In genomic region chr2L:6068544-6069251, dm6 we compare ENCODE assay signal across 5 fruit fly cellular contexts.
TF ChIP-seq lines count a peak whose summit lies in the region.

CG9150 (minus strand) TSS chr2L:6068594.
Pfdn1 (plus strand) TSS chr2L:6069079.

- TF ChIP-seq CTCF in whole organism, embryonic (GFP tag; optimal IDR thresholded peaks at IDR 0.05; lab: Kevin White, UChicago) = no peak

TF ChIP-seq in whole organism, adult, 20 proteins besides CTCF, POLR2A, EP300 and RAD21:
- TF ChIP-seq Mnt (GFP tag; optimal IDR thresholded peaks at IDR 0.05; lab: Kevin White, UChicago) (peak; percentile 66), ovo (GFP tag; optimal IDR thresholded peaks at IDR 0.05; lab: Kevin White, UChicago) (no peak), bab1 (GFP tag; optimal IDR thresholded peaks at IDR 0.05; lab: Kevin White, UChicago) (peak; percentile 66), CG7101 (tag; optimal IDR thresholded peaks at IDR 0.05; lab: Kevin White, UChicago) (peak; percentile 22), tj (GFP tag; optimal IDR thresholded peaks at IDR 0.05; lab: Kevin White, UChicago) (peak; percentile 16)

TF ChIP-seq in whole organism, embryonic, 481 proteins besides CTCF, POLR2A, EP300 and RAD21 (continues in another document):
- TF ChIP-seq Pdp1 (GFP tag; optimal IDR thresholded peaks at IDR 0.05; lab: Kevin White, UChicago) = peak in 1 of 2 experiments; percentile 19
- TF ChIP-seq Drgx (GFP tag; IDR thresholded peaks at IDR 0.05; lab: Robert Waterston, UW) = no peak
- peak; percentile 60; the same call in 2 of the 3 replicates for TF ChIP-seq hb (GFP tag; IDR thresholded peaks at IDR 0.05; lab: Robert Waterston, UW; ENCODE audit: partially characterized antibody)
- no peak for TF ChIP-seq Usf (GFP tag; optimal IDR thresholded peaks at IDR 0.05; lab: Kevin White, UChicago)
- no peak for TF ChIP-seq CG10462 (GFP tag; optimal IDR thresholded peaks at IDR 0.05; lab: Kevin White, UChicago)
- TF ChIP-seq vfl (GFP tag; optimal IDR thresholded peaks at IDR 0.05; lab: Kevin White, UChicago) = no peak
- peak; percentile 45 for TF ChIP-seq CG14710 (tag; optimal IDR thresholded peaks at IDR 0.05; lab: Kevin White, UChicago)
- no peak for TF ChIP-seq Ptx1 (GFP tag; IDR thresholded peaks at IDR 0.05; lab: Robert Waterston, UW)
- no peak for TF ChIP-seq MTF-1 (GFP tag; optimal IDR thresholded peaks at IDR 0.05; lab: Kevin White, UChicago; ENCODE audit: borderline replicate concordance)
- no peak for TF ChIP-seq fd96Cb (tag; optimal IDR thresholded peaks at IDR 0.05; lab: Kevin White, UChicago)
- no peak for TF ChIP-seq CG6175 (GFP tag; IDR thresholded peaks at IDR 0.05; lab: Robert Waterston, UW)
- no peak for TF ChIP-seq CG6813 (GFP tag; optimal IDR thresholded peaks at IDR 0.05; lab: Kevin White, UChicago)
- TF ChIP-seq cwo (GFP tag; optimal IDR thresholded peaks at IDR 0.05; lab: Kevin White, UChicago) = no peak
- no peak for TF ChIP-seq luna (GFP tag; optimal IDR thresholded peaks at IDR 0.05; lab: Kevin White, UChicago)
- TF ChIP-seq seq (GFP tag; IDR thresholded peaks at IDR 0.05; lab: Robert Waterston, UW) = no peak
- no peak for TF ChIP-seq E2f1 (GFP tag; IDR thresholded peaks at IDR 0.05; lab: Robert Waterston, UW)
- TF ChIP-seq CG10147 (GFP tag; optimal IDR thresholded peaks at IDR 0.05; lab: Kevin White, UChicago) = no peak
- peak; percentile 18 for TF ChIP-seq phol (tag; optimal IDR thresholded peaks at IDR 0.05; lab: Kevin White, UChicago)
- TF ChIP-seq CG17802 (tag; optimal IDR thresholded peaks at IDR 0.05; lab: Kevin White, UChicago) = no peak
- no peak for TF ChIP-seq Fer2 (tag; optimal IDR thresholded peaks at IDR 0.05; lab: Kevin White, UChicago)
- no peak for TF ChIP-seq CG7556 (GFP tag; optimal IDR thresholded peaks at IDR 0.05; lab: Kevin White, UChicago)
- TF ChIP-seq Mrtf (GFP tag; IDR thresholded peaks at IDR 0.05; lab: Robert Waterston, UW) = no peak

TF ChIP-seq in whole organism, prepupa, 60 proteins besides CTCF, POLR2A, EP300 and RAD21:
- peak; percentile 9 for TF ChIP-seq esn (GFP tag; optimal IDR thresholded peaks at IDR 0.05; lab: Kevin White, UChicago)
- TF ChIP-seq Eip78C (GFP tag; lab: Kevin White, UChicago) = peak; percentile 61
- TF ChIP-seq salr (GFP tag; optimal IDR thresholded peaks at IDR 0.05; lab: Kevin White, UChicago) = no peak
- TF ChIP-seq Gug (GFP tag; IDR thresholded peaks at IDR 0.05; lab: Robert Waterston, UW) = no peak

TF ChIP-seq in whole organism, pupa, 21 proteins besides CTCF, POLR2A, EP300 and RAD21:
- TF ChIP-seq D1 (tag; optimal IDR thresholded peaks at IDR 0.05; lab: Kevin White, UChicago) = no peak
- TF ChIP-seq Ets98B (GFP tag; IDR thresholded peaks at IDR 0.05; lab: Robert Waterston, UW) = peak; percentile 18; the same call in 1 of the 2 replicates
- 0 out of 3 replicates have a peak, but pooled peaks have one; percentile 19 for TF ChIP-seq CG4496 (GFP tag; IDR thresholded peaks at IDR 0.05; lab: Robert Waterston, UW)

TF ChIP-seq in whole organism, wandering third instar larva, 38 proteins besides CTCF, POLR2A, EP300 and RAD21:
- TF ChIP-seq Vsx2 (GFP tag; optimal IDR thresholded peaks at IDR 0.05; lab: Kevin White, UChicago; ENCODE audit: partially characterized antibody) = no peak
- no peak for TF ChIP-seq ey (GFP tag; optimal IDR thresholded peaks at IDR 0.05; lab: Kevin White, UChicago)
- no peak for TF ChIP-seq Sp1 (GFP tag; optimal IDR thresholded peaks at IDR 0.05; lab: Kevin White, UChicago)
- TF ChIP-seq Hr83 (GFP tag; optimal IDR thresholded peaks at IDR 0.05; lab: Kevin White, UChicago; ENCODE audit: poor library complexity, severe bottlenecking) = peak; percentile 71
- TF ChIP-seq lola (GFP tag; optimal IDR thresholded peaks at IDR 0.05; lab: Kevin White, UChicago) = no peak
- no peak for TF ChIP-seq Myc (optimal IDR thresholded peaks at IDR 0.05; lab: Kevin White, UChicago)
- TF ChIP-seq OdsH (GFP tag; optimal IDR thresholded peaks at IDR 0.05; lab: Kevin White, UChicago) = no peak
- no peak for TF ChIP-seq Jra (GFP tag; optimal IDR thresholded peaks at IDR 0.05; lab: Kevin White, UChicago)
- no peak for TF ChIP-seq foxo (GFP tag; optimal IDR thresholded peaks at IDR 0.05; lab: Kevin White, UChicago)
- TF ChIP-seq psq (GFP tag; optimal IDR thresholded peaks at IDR 0.05; lab: Kevin White, UChicago) = no peak
- TF ChIP-seq h (GFP tag; optimal IDR thresholded peaks at IDR 0.05; lab: Kevin White, UChicago) = peak; percentile 11
- peak; percentile 33 for TF ChIP-seq Hnf4 (GFP tag; optimal IDR thresholded peaks at IDR 0.05; lab: Kevin White, UChicago)
- TF ChIP-seq sv (GFP tag; optimal IDR thresholded peaks at IDR 0.05; lab: Kevin White, UChicago) = no peak
- no peak for TF ChIP-seq CG9705 (GFP tag; optimal IDR thresholded peaks at IDR 0.05; lab: Kevin White, UChicago)
